Worm (Caenorhabditis elegans) whole organism, L4 larva: Measurements from ENCODE around the gene B0507.2.
A peak's percentile ranks its signal among the peaks of the same experiment; 100 is the strongest.

Experiments
- Y105C5A.15 ChIP-seq: fragments of 200-800 bp; sonication (Bioruptor generic); IDR thresholded peaks from 2 replicates; pipeline ENCODE4 v1.3.6; 2022; ENCODE audit warnings: missing genetic modification characterization, missing compliant biosample characterization
- Y75B8A.6 ChIP-seq: fragments of 200-800 bp; sonication (Bioruptor generic); IDR thresholded peaks from 2 replicates; pipeline ENCODE4 v1.3.6; 2022; ENCODE audit warnings: missing genetic modification reagents, missing genetic modification characterization, missing compliant biosample characterization
- aha-1 ChIP-seq: fragments of 150-350 bp; peaks from one replicate; lab custom pipeline; 2014; ENCODE audit warnings: missing biosample characterization, missing genetic modification characterization
- aly-2 ChIP-seq: sonication (generic microtip); optimal IDR thresholded peaks from 2 replicates; lab custom pipeline; 2018; ENCODE audit warnings: missing biosample characterization, missing genetic modification characterization
- arid-1 ChIP-seq: fragments of 200-800 bp; sonication (Bioruptor generic); conservative IDR thresholded peaks from 2 replicates; pipeline ENCODE4 v1.3.6; 2022; ENCODE audit warnings: missing genetic modification reagents, missing genetic modification characterization, missing compliant biosample characterization
- ceh-44 ChIP-seq: fragments of 200-800 bp; sonication (Bioruptor generic); IDR thresholded peaks from 2 replicates; pipeline ENCODE4 v1.3.6; 2022; ENCODE audit warnings: missing genetic modification reagents, missing genetic modification characterization, missing compliant biosample characterization
- daf-16 ChIP-seq, 3 experiments: sonication (generic microtip); optimal IDR thresholded peaks; 2 replicates each; lab custom pipeline; 2016 to 2017; ENCODE audit warnings: missing genetic modification characterization in 3 of 3, missing genetic modification reagents in 3 of 3, mild to moderate bottlenecking in 2 of 3, missing compliant biosample characterization in 2 of 3, missing biosample characterization in 1 of 3, moderate library complexity in 1 of 3
- dmd-9 ChIP-seq: fragments of 200-800 bp; sonication (Bioruptor generic); IDR thresholded peaks from 2 replicates; pipeline ENCODE4 v1.3.6; 2022; ENCODE audit warnings: missing genetic modification reagents, missing genetic modification characterization, missing compliant biosample characterization
- dve-1 ChIP-seq: sonication (generic microtip); optimal IDR thresholded peaks from 2 replicates; lab custom pipeline; 2017; ENCODE audit warnings: antibody characterized with exemption, mild to moderate bottlenecking, missing genetic modification characterization, missing compliant biosample characterization; ENCODE audit not compliant: insufficient read depth
- egl-43 ChIP-seq: fragments of 200-800 bp; sonication (Bioruptor generic); IDR thresholded peaks from 2 replicates; pipeline ENCODE4 v1.3.6; 2022; ENCODE audit warnings: missing genetic modification reagents, missing genetic modification characterization, missing compliant biosample characterization
- fkh-10 ChIP-seq: fragments of 150-350 bp; optimal IDR thresholded peaks from 2 replicates; lab custom pipeline; 2014; ENCODE audit warnings: missing biosample characterization, missing genetic modification reagents, missing genetic modification characterization
- hlh-11 ChIP-seq: fragments of 200-800 bp; sonication (Bioruptor generic); optimal IDR thresholded peaks from 2 replicates; lab custom pipeline; 2018; ENCODE audit warnings: mild to moderate bottlenecking, missing genetic modification characterization, missing compliant biosample characterization
- hlh-30 ChIP-seq: sonication (generic microtip); optimal IDR thresholded peaks from 2 replicates; lab custom pipeline; 2017; ENCODE audit warnings: antibody characterized with exemption, mild to moderate bottlenecking, missing genetic modification characterization, missing compliant biosample characterization; ENCODE audit not compliant: insufficient read depth
- hmg-1.1 ChIP-seq: fragments of 200-800 bp; sonication (Bioruptor generic); IDR thresholded peaks from 2 replicates; pipeline ENCODE4 v1.3.6; 2022; ENCODE audit warnings: missing genetic modification reagents, missing genetic modification characterization, missing compliant biosample characterization
- lim-7 ChIP-seq: fragments of 200-800 bp; sonication (Bioruptor generic); IDR thresholded peaks from 2 replicates; pipeline ENCODE4 v1.3.6; 2022; ENCODE audit warnings: missing genetic modification characterization, missing compliant biosample characterization
- lin-15B ChIP-seq: fragments of 150-350 bp; sonication (generic microtip); optimal IDR thresholded peaks from 3 replicates; lab custom pipeline; 2014; ENCODE audit warnings: missing biosample characterization, missing genetic modification characterization
- lin-29 ChIP-seq: fragments of 200-800 bp; sonication (Bioruptor generic); IDR thresholded peaks from 2 replicates; pipeline ENCODE4 v1.3.6; 2022; ENCODE audit warnings: missing genetic modification reagents, missing genetic modification characterization, missing compliant biosample characterization
- lir-3 ChIP-seq: sonication (generic microtip); optimal IDR thresholded peaks from 2 replicates; lab custom pipeline; 2016; ENCODE audit warnings: mild to moderate bottlenecking, missing genetic modification characterization, missing compliant biosample characterization
- madf-5 ChIP-seq, 2 experiments: fragments of 200-800 bp; sonication (Bioruptor generic); IDR thresholded peaks; 2 replicates each; pipeline ENCODE4 v1.3.6; 2022; ENCODE audit warnings: missing compliant biosample characterization in 2 of 2, missing genetic modification characterization in 2 of 2
- madf-9 ChIP-seq: fragments of 200-800 bp; sonication (Bioruptor generic); conservative IDR thresholded peaks from 2 replicates; pipeline ENCODE4 v1.3.6; 2022; ENCODE audit warnings: missing genetic modification reagents, missing genetic modification characterization, missing compliant biosample characterization
- mdl-1 ChIP-seq, 2 experiments: fragments of 150-350 bp in 1 of 2; sonication (generic microtip) in 1 of 2; optimal IDR thresholded peaks; 2 replicates each; lab custom pipeline; 2014 to 2017; ENCODE audit warnings: missing biosample characterization in 2 of 2, missing genetic modification characterization in 2 of 2
- mep-1 ChIP-seq: fragments of 150-350 bp; sonication (generic microtip); optimal IDR thresholded peaks from 3 replicates; lab custom pipeline; 2014; ENCODE audit warnings: missing biosample characterization, missing genetic modification characterization
- nhr-111 ChIP-seq: fragments of 200-800 bp; sonication (Bioruptor generic); optimal IDR thresholded peaks from 2 replicates; lab custom pipeline; 2018; ENCODE audit warnings: mild to moderate bottlenecking, missing genetic modification characterization, missing compliant biosample characterization
- nhr-237 ChIP-seq: sonication (generic microtip); optimal IDR thresholded peaks from 2 replicates; lab custom pipeline; 2017; ENCODE audit warnings: missing biosample characterization, missing genetic modification characterization
- nhr-28 ChIP-seq: fragments of 150-350 bp; optimal IDR thresholded peaks from 2 replicates; lab custom pipeline; 2014; ENCODE audit warnings: missing biosample characterization, missing genetic modification characterization
- nhr-42 ChIP-seq: fragments of 200-800 bp; sonication (Bioruptor generic); IDR thresholded peaks from 2 replicates; pipeline ENCODE4 v1.3.6; 2022; ENCODE audit warnings: missing genetic modification characterization, missing compliant biosample characterization
- nhr-48 ChIP-seq: sonication (generic microtip); optimal IDR thresholded peaks from 2 replicates; lab custom pipeline; 2016; ENCODE audit warnings: mild to moderate bottlenecking, missing genetic modification characterization, missing compliant biosample characterization
- nhr-6 ChIP-seq: fragments of 150-350 bp; optimal IDR thresholded peaks from 2 replicates; lab custom pipeline; 2014; ENCODE audit warnings: missing biosample characterization, missing genetic modification characterization
- nhr-77 ChIP-seq: fragments of 150-350 bp; optimal IDR thresholded peaks from 2 replicates; lab custom pipeline; 2014; ENCODE audit warnings: missing biosample characterization, missing genetic modification characterization
- php-3 ChIP-seq: fragments of 200-800 bp; sonication (Bioruptor generic); IDR thresholded peaks from 2 replicates; pipeline ENCODE4 v1.3.6; 2022; ENCODE audit warnings: missing genetic modification reagents, missing genetic modification characterization, missing compliant biosample characterization
- pqm-1 ChIP-seq: sonication (generic microtip); optimal IDR thresholded peaks from 2 replicates; lab custom pipeline; 2017; ENCODE audit warnings: missing biosample characterization, missing genetic modification characterization
- rbr-2 ChIP-seq: sonication (generic microtip); optimal IDR thresholded peaks from 2 replicates; lab custom pipeline; 2016; ENCODE audit warnings: missing genotype, missing genetic modification characterization, missing compliant biosample characterization
- sdz-12 ChIP-seq: fragments of 200-800 bp; sonication (Bioruptor generic); optimal IDR thresholded peaks from 2 replicates; lab custom pipeline; 2018; ENCODE audit warnings: mild to moderate bottlenecking, missing genetic modification characterization, missing compliant biosample characterization
- skn-1 ChIP-seq: fragments of 150-350 bp; optimal IDR thresholded peaks from 2 replicates; lab custom pipeline; 2014; ENCODE audit warnings: missing biosample characterization, missing genetic modification characterization
- snpc-1.2 ChIP-seq: fragments of 200-800 bp; sonication (Bioruptor generic); IDR thresholded peaks from 2 replicates; pipeline ENCODE4 v1.3.6; 2022; ENCODE audit warnings: missing genetic modification reagents, missing genetic modification characterization, missing compliant biosample characterization
- spr-1 ChIP-seq: sonication (generic microtip); optimal IDR thresholded peaks from 2 replicates; lab custom pipeline; 2016; ENCODE audit warnings: mild to moderate bottlenecking, missing genetic modification characterization, missing compliant biosample characterization
- tra-1 ChIP-seq: fragments of 200-800 bp; sonication (Bioruptor generic); IDR thresholded peaks from 2 replicates; pipeline ENCODE4 v1.3.6; 2022; ENCODE audit warnings: missing genetic modification reagents, missing genetic modification characterization, missing compliant biosample characterization
- unc-39 ChIP-seq: sonication (generic microtip); optimal IDR thresholded peaks from 2 replicates; lab custom pipeline; 2017; ENCODE audit warnings: missing biosample characterization, missing genetic modification characterization
- zfp-2 ChIP-seq: sonication (generic microtip); optimal IDR thresholded peaks from 2 replicates; lab custom pipeline; 2016; ENCODE audit warnings: mild to moderate bottlenecking, missing genetic modification characterization, missing compliant biosample characterization
- zfp-3 ChIP-seq: fragments of 200-800 bp; sonication (Bioruptor generic); conservative IDR thresholded peaks from 2 replicates; pipeline ENCODE4 v1.3.6; 2022; ENCODE audit warnings: missing genetic modification reagents, missing genetic modification characterization, missing compliant biosample characterization
- zip-11 ChIP-seq: fragments of 200-800 bp; sonication (Bioruptor generic); IDR thresholded peaks from 2 replicates; pipeline ENCODE4 v1.3.6; 2022; ENCODE audit warnings: missing genetic modification characterization, missing compliant biosample characterization

The B0507.2 gene

DNA sequence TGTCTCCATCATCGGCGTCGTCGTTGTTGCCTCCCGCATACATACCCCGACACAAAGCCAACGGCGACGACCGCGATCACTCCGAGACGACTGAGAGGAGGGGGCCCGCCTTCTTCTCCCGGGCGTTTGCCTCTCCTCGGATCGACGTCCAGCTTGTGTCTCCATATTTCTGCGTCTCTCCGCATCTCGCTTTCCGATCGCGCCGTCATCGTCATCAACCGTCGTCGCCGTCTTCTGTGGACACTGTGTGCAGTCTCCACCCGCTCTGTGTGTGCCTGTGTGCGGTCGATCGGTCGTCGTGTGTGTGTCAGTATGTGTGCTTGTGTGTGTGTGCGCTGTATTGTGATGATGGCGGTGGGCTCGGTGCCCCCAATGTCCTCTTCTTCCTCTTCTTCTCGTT, 11.4 kb downstream of the B0507.2 start (continued):
- TF ChIP-seq tra-1 (GFP tag; lab: Robert Waterston, UW) = no peak
- 0 out of 2 replicates have a peak, but pooled peaks have one; percentile 28 for TF ChIP-seq lim-7
- no peak for TF ChIP-seq zip-11 (GFP tag; lab: Robert Waterston, UW)
- no peak for TF ChIP-seq aly-2
- TF ChIP-seq spr-1 (tag; lab: Kevin White, UChicago) = no peak

DNA sequence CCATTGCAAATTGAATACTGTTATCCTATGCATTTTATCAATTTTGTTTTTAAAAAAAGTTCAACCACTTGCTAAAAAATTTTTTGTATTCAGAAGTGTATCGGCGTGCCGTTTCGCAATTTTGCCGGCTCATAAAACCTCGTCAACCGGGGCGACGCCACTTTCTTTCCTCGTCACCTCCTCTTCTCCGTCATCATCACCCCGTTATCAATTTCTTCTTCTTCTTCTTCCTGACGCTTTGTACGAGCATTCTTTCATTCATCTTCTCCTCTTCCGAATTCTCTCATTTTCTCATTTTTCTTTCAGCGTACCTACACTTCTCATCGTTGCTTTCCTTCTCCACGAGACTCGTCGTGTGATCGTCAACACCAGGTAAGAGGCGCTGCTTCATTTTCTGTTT, 12.1 kb downstream of the B0507.2 start, which contains the start of gene sup-37:
Gene sup-37, plus strand, starts transcription at position 301 of the 400 bp plus-strand sequence.
- TF ChIP-seq mep-1 (tag; lab: Kevin White, UChicago) (no peak), hlh-30 (tag; lab: Kevin White, UChicago) (peak; percentile 31), aha-1 (tag; lab: Kevin White, UChicago) (peak; percentile 3)

DNA sequence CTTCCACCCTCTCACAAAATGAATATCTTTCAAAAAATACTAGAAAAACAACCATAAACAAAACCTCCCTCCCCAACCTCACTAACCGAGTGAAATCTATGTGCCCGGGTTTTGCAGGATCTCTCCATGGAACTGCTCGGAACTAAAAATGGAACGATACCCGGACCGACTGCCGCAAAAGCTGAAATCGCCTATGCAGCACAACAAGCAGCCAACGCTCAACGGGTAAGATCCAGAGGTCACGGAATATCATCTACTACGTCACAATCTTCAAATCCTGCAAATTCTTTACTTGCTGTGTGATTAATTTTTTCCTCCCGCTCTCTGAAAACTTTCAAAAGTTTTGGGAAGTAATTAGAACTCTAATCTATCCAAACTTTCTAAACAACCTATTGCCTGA, 15.2 kb downstream of the B0507.2 start:
- TF ChIP-seq aha-1 (tag; lab: Kevin White, UChicago) = peak; percentile 96
- no peak for TF ChIP-seq lin-29

DNA sequence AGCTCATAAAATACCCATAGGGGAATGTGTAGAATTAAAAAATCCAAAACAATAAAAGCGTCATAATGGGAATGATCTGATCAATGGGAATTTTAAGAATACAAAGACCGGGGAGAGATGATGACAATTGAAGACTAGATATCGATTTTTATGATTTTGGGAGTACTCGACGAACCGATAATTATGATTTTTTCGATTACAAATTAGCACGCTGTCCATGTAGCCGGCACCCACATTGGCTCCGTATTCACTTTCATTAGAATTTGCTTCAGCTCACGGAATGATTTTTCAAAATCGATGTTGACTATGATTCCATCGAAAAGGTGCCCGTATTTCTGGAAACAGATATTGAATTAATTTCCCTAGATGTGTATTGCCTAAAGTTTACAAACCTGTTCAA, 18.7 kb downstream of the B0507.2 start:
- no peak for TF ChIP-seq nhr-111 (GFP tag; lab: Kevin White, UChicago)
- no peak for TF ChIP-seq nhr-237
- no peak for TF ChIP-seq madf-5 (GFP tag; IDR thresholded peaks at IDR 0.05; lab: Robert Waterston, UW)
- no peak for TF ChIP-seq fkh-10 (GFP tag; lab: Kevin White, UChicago)
- no peak for TF ChIP-seq nhr-6
- no peak for TF ChIP-seq snpc-1.2 (GFP tag; lab: Robert Waterston, UW)
- TF ChIP-seq arid-1 (GFP tag; lab: Robert Waterston, UW) = no peak
- TF ChIP-seq hmg-1.1 = no peak
- TF ChIP-seq Y75B8A.6 (GFP tag; lab: Robert Waterston, UW) = no peak
- no peak for TF ChIP-seq skn-1 (tag; lab: Kevin White, UChicago)
- TF ChIP-seq zfp-2 (tag; lab: Kevin White, UChicago) = no peak
- no peak for TF ChIP-seq nhr-48
- no peak for TF ChIP-seq egl-43
- no peak for TF ChIP-seq nhr-28
- TF ChIP-seq lir-3 (tag; lab: Kevin White, UChicago) = no peak
- TF ChIP-seq nhr-77 = no peak
- TF ChIP-seq nhr-42 (GFP tag; lab: Robert Waterston, UW) = no peak
- TF ChIP-seq Y105C5A.15 = no peak

DNA sequence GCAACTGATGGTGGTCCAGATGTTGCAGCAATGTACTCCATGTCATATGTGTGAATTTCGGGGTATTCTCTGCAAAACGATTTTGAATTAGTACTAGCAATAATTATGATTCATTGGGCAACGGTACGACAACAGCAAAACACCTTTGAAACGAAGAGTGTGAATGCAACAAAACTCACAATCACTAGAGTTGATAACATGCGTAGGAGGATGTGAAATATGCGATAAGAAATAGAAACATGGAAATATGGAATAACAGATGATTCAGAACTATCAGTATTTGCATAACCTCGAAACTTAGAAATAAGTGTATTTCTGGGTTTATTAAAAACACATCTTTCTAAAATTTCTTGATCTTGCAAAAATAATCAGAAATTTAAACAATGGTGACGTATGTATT, 21.4 kb downstream of the B0507.2 start:
- TF ChIP-seq mdl-1 (tag; optimal IDR thresholded peaks at IDR 0.05; lab: Kevin White, UChicago) (no peak), nhr-6 (no peak), daf-16 (GFP tag; optimal IDR thresholded peaks at IDR 0.05; lab: Kevin White, UChicago) (no peak), daf-16 (tag; optimal IDR thresholded peaks at IDR 0.05; lab: Kevin White, UChicago) (peak; percentile 79), hlh-11 (tag; lab: Kevin White, UChicago) (peak; percentile 27), lin-15B (no peak), pqm-1 (tag; lab: Kevin White, UChicago) (peak; percentile 59), madf-9 (GFP tag; lab: Robert Waterston, UW) (no peak), arid-1 (GFP tag; lab: Robert Waterston, UW) (no peak), nhr-28 (peak; percentile 78)

DNA sequence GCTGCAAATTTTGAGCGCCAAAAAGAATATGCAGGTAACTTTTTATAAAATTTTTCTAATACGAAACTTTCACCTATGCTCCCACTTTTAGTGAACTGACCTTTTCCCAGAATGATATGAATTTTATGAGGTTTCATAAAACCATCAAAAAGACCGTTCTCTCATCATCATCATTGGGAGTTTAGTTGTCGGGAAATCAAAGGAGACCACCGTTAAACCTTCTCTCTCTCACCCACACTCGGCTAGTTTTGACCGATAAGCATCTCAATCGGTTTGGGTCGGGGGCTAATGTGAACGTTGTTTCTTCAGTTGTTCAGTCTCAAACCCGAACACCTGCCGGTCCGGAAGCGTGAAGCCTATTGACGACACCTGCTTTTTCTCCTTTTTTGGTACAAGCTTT, 22.1 kb downstream of the B0507.2 start:
- no peak for TF ChIP-seq dmd-9 (GFP tag; lab: Robert Waterston, UW)
- peak; percentile 34 for TF ChIP-seq pqm-1 (tag; lab: Kevin White, UChicago)
- no peak for TF ChIP-seq sdz-12 (GFP tag; lab: Kevin White, UChicago)
- no peak for TF ChIP-seq hlh-30 (tag; lab: Kevin White, UChicago)
- no peak for TF ChIP-seq dve-1 (tag; lab: Kevin White, UChicago)
- TF ChIP-seq php-3 (GFP tag; lab: Robert Waterston, UW) = peak; percentile 56; the same call in 1 of the 2 replicates
- TF ChIP-seq rbr-2 (tag; lab: Kevin White, UChicago) = no peak
- TF ChIP-seq daf-16 (GFP tag; optimal IDR thresholded peaks at IDR 0.05; lab: Kevin White, UChicago) = no peak
- TF ChIP-seq daf-16 (tag; optimal IDR thresholded peaks at IDR 0.05; lab: Kevin White, UChicago) = peak; percentile 9
- TF ChIP-seq ceh-44 (GFP tag; lab: Robert Waterston, UW) = no peak
- no peak for TF ChIP-seq unc-39 (tag; lab: Kevin White, UChicago)
- peak; percentile 30 for TF ChIP-seq hlh-11 (tag; lab: Kevin White, UChicago)
- no peak for TF ChIP-seq zfp-3 (GFP tag; lab: Robert Waterston, UW)
